Fruit fly (Drosophila melanogaster) whole organism, wandering third instar larva: ENCODE data around the gene mRpL17.

Source experiments
- Abd-B ChIP-seq: fragments of >200 bp; optimal IDR thresholded peaks from 2 replicates; lab custom pipeline; 2017; ENCODE audit warnings: missing biosample characterization, missing genetic modification characterization
- CG32264 ChIP-seq: fragments of 200-800 bp; sonication (Bioruptor generic); optimal IDR thresholded peaks from 2 replicates; lab custom pipeline; 2016; ENCODE audit warnings: missing biosample characterization, missing genetic modification characterization
- CG9705 ChIP-seq: fragments of 200-800 bp; sonication (Bioruptor generic); optimal IDR thresholded peaks from 2 replicates; lab custom pipeline; 2018; ENCODE audit warnings: missing biosample characterization, mild to moderate bottlenecking, missing genetic modification characterization
- Hr78 ChIP-seq: fragments of >200 bp; optimal IDR thresholded peaks from 2 replicates; lab custom pipeline; 2017; ENCODE audit warnings: missing biosample characterization, missing genetic modification characterization
- Myc ChIP-seq: fragments of >200 bp; optimal IDR thresholded peaks from 2 replicates; lab custom pipeline; 2017
- OdsH ChIP-seq: fragments of 200-800 bp; sonication (Bioruptor generic); optimal IDR thresholded peaks from 2 replicates; lab custom pipeline; 2016; ENCODE audit warnings: missing biosample characterization, mild to moderate bottlenecking, missing genetic modification characterization
- Vsx2 ChIP-seq: fragments of 200-300, 225-300 bp; sonication (Bioruptor generic); optimal IDR thresholded peaks from 2 replicates; lab custom pipeline; 2018; ENCODE audit warnings: missing biosample characterization, missing genetic modification characterization; ENCODE audit not compliant: partially characterized antibody
- dmrt93B ChIP-seq: fragments of 200-800 bp; sonication (Bioruptor generic); optimal IDR thresholded peaks from 2 replicates; lab custom pipeline; 2018; ENCODE audit warnings: missing biosample characterization, mild to moderate bottlenecking, missing genetic modification characterization
- h ChIP-seq: fragments of 200-800 bp; sonication (Bioruptor generic); optimal IDR thresholded peaks from 3 replicates; lab custom pipeline; 2016; ENCODE audit warnings: missing biosample characterization, mild to moderate bottlenecking, missing genetic modification characterization
- jim ChIP-seq: fragments of 175-275, 200-325 bp; sonication (Bioruptor generic); optimal IDR thresholded peaks from 2 replicates; lab custom pipeline; 2016; ENCODE audit warnings: missing biosample characterization, mild to moderate bottlenecking, missing genetic modification characterization
- pan ChIP-seq: fragments of >200 bp; optimal IDR thresholded peaks from 2 replicates; lab custom pipeline; 2017
- psq ChIP-seq: fragments of 200-800 bp; sonication (Bioruptor generic); optimal IDR thresholded peaks from 3 replicates; lab custom pipeline; 2017; ENCODE audit warnings: missing biosample characterization, mild to moderate bottlenecking, missing genetic modification characterization, moderate library complexity
- rgr ChIP-seq: fragments of 200-800 bp; sonication (Bioruptor generic); optimal IDR thresholded peaks from 3 replicates; lab custom pipeline; 2016; ENCODE audit warnings: missing biosample characterization, mild to moderate bottlenecking, missing genetic modification characterization
- usp ChIP-seq: fragments of >200 bp; optimal IDR thresholded peaks from 2 replicates; lab custom pipeline; 2017; ENCODE audit warnings: missing biosample characterization, missing genetic modification characterization

dm6 chr3L:276736-277487 lies 12.3 kb downstream of the mRpL17 start, which contains the start of gene RhoGEF3:
- TF ChIP-seq CG32264 (GFP tag; lab: Kevin White, UChicago) (no peak), jim (no peak), psq (no peak), CG9705 (GFP tag; lab: Kevin White, UChicago) (no peak), rgr (GFP tag; lab: Kevin White, UChicago) (no peak), dmrt93B (GFP tag; lab: Kevin White, UChicago) (no peak), Abd-B (no peak), h (no peak), OdsH (GFP tag; lab: Kevin White, UChicago) (no peak), Myc (lab: Kevin White, UChicago) (no peak), pan (no peak), usp (GFP tag; lab: Kevin White, UChicago) (no peak), Hr78 (GFP tag; lab: Kevin White, UChicago) (no peak), Vsx2 (GFP tag; lab: Kevin White, UChicago) (no peak)
